Fruit fly (Drosophila melanogaster) whole organism, prepupa: ENCODE data around the gene CG5421.

Experiments used
- Blimp-1 ChIP-seq: fragments of 200-800 bp; sonication (Bioruptor generic); optimal IDR thresholded peaks from 3 replicates; lab custom pipeline; 2017; ENCODE audit warnings: missing biosample characterization, missing genetic modification characterization, mild to moderate bottlenecking, moderate library complexity, missing genetic modification reagents
- CG10631 ChIP-seq: fragments of 200-800 bp; sonication (Bioruptor generic); optimal IDR thresholded peaks from 2 replicates; lab custom pipeline; 2016; ENCODE audit warnings: missing biosample characterization, missing genetic modification characterization
- CG10669 ChIP-seq: fragments of 200-800 bp; sonication (Bioruptor generic); optimal IDR thresholded peaks from 3 replicates; lab custom pipeline; 2018; ENCODE audit warnings: missing biosample characterization, mild to moderate bottlenecking, missing genetic modification characterization, moderate library complexity
- CG11762 ChIP-seq: fragments of 200-800 bp; sonication (Bioruptor generic); optimal IDR thresholded peaks from 3 replicates; lab custom pipeline; 2016; ENCODE audit warnings: missing biosample characterization, missing genetic modification characterization; ENCODE audit not compliant: insufficient read depth
- CG11902 ChIP-seq: fragments of 200-800 bp; sonication (Bioruptor generic); optimal IDR thresholded peaks from 3 replicates; lab custom pipeline; 2016; ENCODE audit warnings: missing biosample characterization, missing genetic modification characterization
- CG15336 ChIP-seq: fragments of 200-800 bp; sonication (Bioruptor generic); IDR thresholded peaks from 2 replicates; pipeline ENCODE4 v1.3.6; 2022; ENCODE audit warnings: missing biosample characterization, missing genetic modification characterization
- CG3919 ChIP-seq: fragments of 200-800 bp; sonication (Bioruptor generic); optimal IDR thresholded peaks from 3 replicates; lab custom pipeline; 2016; ENCODE audit warnings: missing biosample characterization, missing genetic modification characterization
- CG4318 ChIP-seq: fragments of 200-800 bp; sonication (Bioruptor generic); optimal IDR thresholded peaks from 3 replicates; lab custom pipeline; 2017; ENCODE audit warnings: missing biosample characterization, mild to moderate bottlenecking, missing genetic modification characterization
- CG6792 ChIP-seq: fragments of 200-800 bp; sonication (Bioruptor generic); optimal IDR thresholded peaks from 3 replicates; lab custom pipeline; 2016; ENCODE audit warnings: missing biosample characterization, missing genetic modification characterization
- CG6854 ChIP-seq: fragments of 200-800 bp; sonication (Bioruptor generic); optimal IDR thresholded peaks from 2 replicates; lab custom pipeline; 2017; ENCODE audit warnings: missing biosample characterization, mild to moderate bottlenecking, missing genetic modification characterization
- CG7368 ChIP-seq: fragments of 200-800 bp; sonication (Bioruptor generic); optimal IDR thresholded peaks from 3 replicates; lab custom pipeline; 2016; ENCODE audit warnings: missing biosample characterization, missing genetic modification characterization
- CG9139 ChIP-seq: fragments of 200-800 bp; sonication (Bioruptor generic); optimal IDR thresholded peaks from 3 replicates; lab custom pipeline; 2017; ENCODE audit warnings: missing biosample characterization, mild to moderate bottlenecking, missing genetic modification characterization
- Eip75B ChIP-seq: fragments of 200-800 bp; sonication (Bioruptor generic); optimal IDR thresholded peaks from 3 replicates; lab custom pipeline; 2016; ENCODE audit warnings: missing biosample characterization, missing genetic modification characterization
- Eip78C ChIP-seq: fragments of 200-800 bp; sonication (Bioruptor generic); peaks from one replicate; lab custom pipeline; 2016; ENCODE audit warnings: missing biosample characterization, missing genetic modification characterization
- Eip93F ChIP-seq: fragments of 200-800 bp; sonication (Bioruptor generic); optimal IDR thresholded peaks from 2 replicates; lab custom pipeline; 2016; ENCODE audit warnings: missing biosample characterization, mild to moderate bottlenecking, missing genetic modification characterization
- Ets21C ChIP-seq: fragments of 200-800 bp; sonication (Bioruptor generic); optimal IDR thresholded peaks from 3 replicates; lab custom pipeline; 2016; ENCODE audit warnings: missing biosample characterization, missing genetic modification characterization
- Ets96B ChIP-seq: fragments of 200-800 bp; optimal IDR thresholded peaks from 2 replicates; lab custom pipeline; 2019; ENCODE audit warnings: missing biosample characterization, mild to moderate bottlenecking, missing genetic modification characterization, moderate library complexity
- Gug ChIP-seq: fragments of 200-800 bp; sonication (Bioruptor generic); IDR thresholded peaks from 2 replicates; pipeline ENCODE4 v1.3.6; 2022; ENCODE audit warnings: missing biosample characterization, missing genetic modification characterization
- Hr38 ChIP-seq: sonication (Bioruptor generic); optimal IDR thresholded peaks from 2 replicates; lab custom pipeline; 2016; ENCODE audit warnings: missing biosample characterization, missing genetic modification characterization
- Hr39 ChIP-seq: fragments of 200-800 bp; sonication (Bioruptor generic); optimal IDR thresholded peaks from 2 replicates; lab custom pipeline; 2016; ENCODE audit warnings: missing biosample characterization, missing genetic modification characterization
- Lpt ChIP-seq: fragments of 200-800 bp; sonication (Bioruptor generic); optimal IDR thresholded peaks from 3 replicates; lab custom pipeline; 2016; ENCODE audit warnings: missing biosample characterization, missing genetic modification characterization
- Met ChIP-seq: fragments of 200-800 bp; sonication (Bioruptor generic); optimal IDR thresholded peaks from 3 replicates; lab custom pipeline; 2016; ENCODE audit warnings: missing biosample characterization, missing genetic modification characterization
- Smox ChIP-seq: fragments of 200-800 bp; sonication (Bioruptor generic); optimal IDR thresholded peaks from 3 replicates; lab custom pipeline; 2016; ENCODE audit warnings: missing biosample characterization, missing genetic modification characterization
- Sox14 ChIP-seq: fragments of 200-800 bp; sonication (Bioruptor generic); optimal IDR thresholded peaks from 3 replicates; lab custom pipeline; 2016; ENCODE audit warnings: missing biosample characterization, missing genetic modification characterization
- Sox15 ChIP-seq: fragments of 200-800 bp; sonication (Bioruptor generic); optimal IDR thresholded peaks from 3 replicates; lab custom pipeline; 2016; ENCODE audit warnings: missing biosample characterization, missing genetic modification characterization
- dsx ChIP-seq: fragments of 200-800 bp; optimal IDR thresholded peaks from 3 replicates; lab custom pipeline; 2019; ENCODE audit warnings: missing biosample characterization, mild to moderate bottlenecking, missing genetic modification characterization, moderate library complexity; ENCODE audit not compliant: poor library complexity, severe bottlenecking
- eg ChIP-seq: fragments of 200-800 bp; sonication (Bioruptor generic); IDR thresholded peaks from 3 replicates; pipeline ENCODE4 v1.3.6; 2022; ENCODE audit warnings: missing biosample characterization, missing genetic modification characterization
- fkh ChIP-seq: fragments of 200-800 bp; sonication (Bioruptor generic); optimal IDR thresholded peaks from 3 replicates; lab custom pipeline; 2017; ENCODE audit warnings: missing biosample characterization, mild to moderate bottlenecking, missing genetic modification characterization, moderate library complexity
- lz ChIP-seq: fragments of 200-800 bp; sonication (Bioruptor generic); optimal IDR thresholded peaks from 3 replicates; lab custom pipeline; 2016; ENCODE audit warnings: missing biosample characterization, missing genetic modification characterization
- net ChIP-seq: fragments of 200-800 bp; sonication (Bioruptor generic); optimal IDR thresholded peaks from 3 replicates; lab custom pipeline; 2016; ENCODE audit warnings: missing biosample characterization, missing genetic modification characterization
- spab ChIP-seq: fragments of 200-800 bp; sonication (Bioruptor generic); optimal IDR thresholded peaks from 2 replicates; lab custom pipeline; 2017; ENCODE audit warnings: missing biosample characterization, mild to moderate bottlenecking, missing genetic modification characterization, missing genetic modification reagents
- svp ChIP-seq: fragments of 200-800 bp; sonication (Bioruptor generic); peaks from one replicate; lab custom pipeline; 2016; ENCODE audit warnings: missing biosample characterization, missing genetic modification characterization
- topi ChIP-seq: fragments of 200-800 bp; sonication (Bioruptor generic); optimal IDR thresholded peaks from 3 replicates; lab custom pipeline; 2016; ENCODE audit warnings: missing biosample characterization, missing genetic modification characterization
- vri ChIP-seq: fragments of 200-800 bp; sonication (Bioruptor generic); optimal IDR thresholded peaks from 3 replicates; lab custom pipeline; 2016; ENCODE audit warnings: missing biosample characterization, mild to moderate bottlenecking, missing genetic modification characterization

The CG5421 gene

dm6 chr2L:12455750-12456149 lies 7.8 kb upstream of the CG5421 start:
- TF ChIP-seq Met (GFP tag; lab: Kevin White, UChicago) = no peak
- TF ChIP-seq CG4318 (GFP tag; lab: Kevin White, UChicago) = no peak
- TF ChIP-seq CG7368 = no peak
- no peak for TF ChIP-seq Hr38 (GFP tag; lab: Kevin White, UChicago)
- no peak for TF ChIP-seq topi (GFP tag; lab: Kevin White, UChicago)
- no peak for TF ChIP-seq CG11902 (GFP tag; lab: Kevin White, UChicago)
- TF ChIP-seq CG6792 (GFP tag; lab: Kevin White, UChicago) = no peak
- no peak for TF ChIP-seq spab (GFP tag; lab: Kevin White, UChicago)
- no peak for TF ChIP-seq lz (GFP tag; lab: Kevin White, UChicago)
- no peak for TF ChIP-seq fkh (GFP tag; lab: Kevin White, UChicago)
- no peak for TF ChIP-seq dsx
- no peak for TF ChIP-seq CG10631 (GFP tag; lab: Kevin White, UChicago)
- TF ChIP-seq Blimp-1 (GFP tag; lab: Kevin White, UChicago) = no peak

- peak; percentile 0 for TF ChIP-seq svp (GFP tag; lab: Kevin White, UChicago)
- TF ChIP-seq CG9139 = no peak
These were observed 7.1 kb upstream of the CG5421 start for dm6 chr2L:12455049-12455448.

dm6 chr2L:12453192-12453800 lies 5.4 kb upstream of the CG5421 start, which contains the start of gene CG5418:
Gene CG5418, minus strand, starts transcription at chr2L:12453242.
- TF ChIP-seq CG3919 (GFP tag; lab: Kevin White, UChicago) (no peak), Ets96B (tag; lab: Kevin White, UChicago) (no peak), CG6854 (GFP tag; lab: Kevin White, UChicago) (no peak), Hr39 (no peak), CG9139 (no peak), Eip75B (no peak), Sox15 (GFP tag; lab: Kevin White, UChicago) (no peak)

dm6 chr2L:12445743-12446142 lies 2.2 kb downstream of the CG5421 start, which contains the start of gene Oatp33Ea:
Gene Oatp33Ea, minus strand, starts transcription at chr2L:12445924.
- no peak for TF ChIP-seq eg (GFP tag; lab: Robert Waterston, UW)
- no peak for TF ChIP-seq CG11762
- TF ChIP-seq Lpt = no peak
- no peak for TF ChIP-seq Eip78C (GFP tag; lab: Kevin White, UChicago)
- no peak for TF ChIP-seq CG9139
- no peak for TF ChIP-seq svp (GFP tag; lab: Kevin White, UChicago)
- TF ChIP-seq fkh (GFP tag; lab: Kevin White, UChicago) = no peak
- TF ChIP-seq Eip93F (GFP tag; lab: Kevin White, UChicago) = no peak
- no peak for TF ChIP-seq Gug (GFP tag; lab: Robert Waterston, UW)
- TF ChIP-seq Met (GFP tag; lab: Kevin White, UChicago) = no peak
- TF ChIP-seq Sox15 (GFP tag; lab: Kevin White, UChicago) = no peak
- peak; percentile 2 for TF ChIP-seq Sox14 (GFP tag; lab: Kevin White, UChicago)
- peak; percentile 18 for TF ChIP-seq vri (GFP tag; lab: Kevin White, UChicago)
- no peak for TF ChIP-seq spab (GFP tag; lab: Kevin White, UChicago)
- TF ChIP-seq, all 60 proteins: peak for 2

- TF ChIP-seq CG11902 (GFP tag; lab: Kevin White, UChicago) = no peak
- no peak for TF ChIP-seq CG15336 (GFP tag; lab: Robert Waterston, UW)
- peak; percentile 44 for TF ChIP-seq Sox14 (GFP tag; lab: Kevin White, UChicago)
- no peak for TF ChIP-seq Lpt
- TF ChIP-seq Ets96B (tag; lab: Kevin White, UChicago) = no peak
- TF ChIP-seq Smox (GFP tag; lab: Kevin White, UChicago) = peak; percentile 5
- TF ChIP-seq svp (GFP tag; lab: Kevin White, UChicago) = peak; percentile 75
- TF ChIP-seq Eip75B = peak; percentile 26
- no peak for TF ChIP-seq CG3919 (GFP tag; lab: Kevin White, UChicago)
- TF ChIP-seq Eip78C (GFP tag; lab: Kevin White, UChicago) = no peak
- TF ChIP-seq Ets21C (GFP tag; lab: Kevin White, UChicago) = no peak
- no peak for TF ChIP-seq net
- TF ChIP-seq CG6792 (GFP tag; lab: Kevin White, UChicago) = no peak
- no peak for TF ChIP-seq CG10669 (GFP tag; lab: Kevin White, UChicago)
These were observed 11.8 kb downstream of the CG5421 start for dm6 chr2L:12435976-12436771.
